Worm (Caenorhabditis elegans) whole organism, L3 larva: Measurements from ENCODE around the gene Y32B12B.2.

ENCODE experiments used
- ceh-28 ChIP-seq: fragments of 150-350 bp; optimal IDR thresholded peaks from 2 replicates; lab custom pipeline; 2014; ENCODE audit warnings: missing biosample characterization, missing genetic modification reagents, missing genetic modification characterization
- ceh-82 ChIP-seq: fragments of 150-350 bp; optimal IDR thresholded peaks from 2 replicates; lab custom pipeline; 2014; ENCODE audit warnings: missing biosample characterization, missing genetic modification characterization
- daf-12 ChIP-seq: fragments of 150-350 bp; optimal IDR thresholded peaks from 2 replicates; lab custom pipeline; 2014; ENCODE audit warnings: missing biosample characterization, missing genetic modification reagents, missing genetic modification characterization
- nhr-11 ChIP-seq: fragments of 150-350 bp; optimal IDR thresholded peaks from 2 replicates; lab custom pipeline; 2014; ENCODE audit warnings: missing biosample characterization, missing genetic modification characterization
- unc-39 ChIP-seq: sonication (generic microtip); optimal IDR thresholded peaks from 4 replicates; lab custom pipeline; 2017; ENCODE audit warnings: missing biosample characterization, missing genetic modification characterization

- no peak for TF ChIP-seq ceh-82 (tag; lab: Kevin White, UChicago)
- TF ChIP-seq unc-39 (tag; lab: Kevin White, UChicago) = no peak
- no peak for TF ChIP-seq ceh-28 (tag; lab: Kevin White, UChicago)
- no peak for TF ChIP-seq daf-12 (tag; lab: Kevin White, UChicago)
- no peak for TF ChIP-seq nhr-11 (tag; lab: Kevin White, UChicago)
Measured at ce11 chrV:16537908-16538446, at the start of gene Y32B12B.2.
